Fruit fly (Drosophila melanogaster) whole organism, wandering third instar larva: Measurements from ENCODE around the gene CG15876.

Experiments
- Abd-B ChIP-seq: fragments of >200 bp; optimal IDR thresholded peaks from 2 replicates; lab custom pipeline; 2017; ENCODE audit warnings: missing biosample characterization, missing genetic modification characterization
- CrebA ChIP-seq: fragments of 200-800 bp; sonication (Bioruptor generic); optimal IDR thresholded peaks from 2 replicates; lab custom pipeline; 2016; ENCODE audit warnings: missing biosample characterization, mild to moderate bottlenecking, missing genetic modification characterization, borderline replicate concordance
- Dfd ChIP-seq: fragments of >200 bp; optimal IDR thresholded peaks from 2 replicates; lab custom pipeline; 2017; ENCODE audit warnings: missing biosample characterization, missing genetic modification characterization
- Dif ChIP-seq: fragments of 200-275, 200-300 bp; sonication (Bioruptor generic); optimal IDR thresholded peaks from 2 replicates; lab custom pipeline; 2018; ENCODE audit warnings: missing biosample characterization, missing genetic modification characterization; ENCODE audit not compliant: partially characterized antibody
- GATAd ChIP-seq: sonication (Bioruptor generic); optimal IDR thresholded peaks from 2 replicates; lab custom pipeline; 2016; ENCODE audit warnings: missing biosample characterization, missing genetic modification characterization
- HLH106 ChIP-seq: fragments of 200-800 bp; optimal IDR thresholded peaks from 3 replicates; lab custom pipeline; 2019; ENCODE audit warnings: missing biosample characterization, mild to moderate bottlenecking, missing genetic modification characterization, moderate library complexity
- Hnf4 ChIP-seq: fragments of 200-800 bp; sonication (Bioruptor generic); optimal IDR thresholded peaks from 2 replicates; lab custom pipeline; 2016; ENCODE audit warnings: missing biosample characterization, mild to moderate bottlenecking, missing genetic modification characterization
- Jra ChIP-seq: sonication (Bioruptor generic); optimal IDR thresholded peaks from 2 replicates; lab custom pipeline; 2016; ENCODE audit warnings: missing biosample characterization, missing genetic modification characterization
- Mio ChIP-seq: sonication (Bioruptor generic); optimal IDR thresholded peaks from 2 replicates; lab custom pipeline; 2016; ENCODE audit warnings: missing biosample characterization, missing genetic modification characterization
- N ChIP-seq: fragments of >200 bp; optimal IDR thresholded peaks from 2 replicates; lab custom pipeline; 2018; ENCODE audit warnings: missing biosample characterization, missing external identifiers, missing genetic modification characterization
- OdsH ChIP-seq: fragments of 200-800 bp; sonication (Bioruptor generic); optimal IDR thresholded peaks from 2 replicates; lab custom pipeline; 2016; ENCODE audit warnings: missing biosample characterization, mild to moderate bottlenecking, missing genetic modification characterization
- Sp1 ChIP-seq: fragments of 200-800 bp; sonication (Bioruptor generic); optimal IDR thresholded peaks from 3 replicates; lab custom pipeline; 2019; ENCODE audit warnings: missing biosample characterization, mild to moderate bottlenecking, missing genetic modification characterization, moderate library complexity
- Vsx2 ChIP-seq: fragments of 200-300, 225-300 bp; sonication (Bioruptor generic); optimal IDR thresholded peaks from 2 replicates; lab custom pipeline; 2018; ENCODE audit warnings: missing biosample characterization, missing genetic modification characterization; ENCODE audit not compliant: partially characterized antibody
- br ChIP-seq: fragments of 200-800 bp; sonication (Bioruptor generic); optimal IDR thresholded peaks from 2 replicates; lab custom pipeline; 2016; ENCODE audit warnings: missing biosample characterization, missing genetic modification characterization
- brk ChIP-seq: fragments of 200-800 bp; sonication (Bioruptor generic); optimal IDR thresholded peaks from 2 replicates; lab custom pipeline; 2016; ENCODE audit warnings: missing biosample characterization, mild to moderate bottlenecking, missing genetic modification characterization
- dl ChIP-seq, 2 experiments: fragments of 175-275, 200-275 bp in 1 of 2; fragments of 200-275 bp in 1 of 2; sonication (Bioruptor generic); optimal IDR thresholded peaks; lab custom pipeline; 2018; ENCODE audit warnings: mild to moderate bottlenecking in 2 of 2, missing biosample characterization in 2 of 2, missing genetic modification characterization in 2 of 2, moderate library complexity in 2 of 2; ENCODE audit not compliant: partially characterized antibody in 2 of 2, insufficient read depth in 1 of 2
- dmrt93B ChIP-seq: fragments of 200-800 bp; sonication (Bioruptor generic); optimal IDR thresholded peaks from 2 replicates; lab custom pipeline; 2018; ENCODE audit warnings: missing biosample characterization, mild to moderate bottlenecking, missing genetic modification characterization
- dsf ChIP-seq: sonication (Bioruptor generic); optimal IDR thresholded peaks from 2 replicates; lab custom pipeline; 2016; ENCODE audit warnings: missing biosample characterization, missing genetic modification characterization, borderline replicate concordance
- foxo ChIP-seq, 2 experiments: fragments of 200-800 bp; sonication (Bioruptor generic); optimal IDR thresholded peaks; 2 replicates in 1 of 2; 3 replicates in 1 of 2; lab custom pipeline; 2016 to 2017; ENCODE audit warnings: missing biosample characterization in 2 of 2, missing genetic modification characterization in 2 of 2
- fru ChIP-seq: fragments of 200-800 bp; sonication (Bioruptor generic); optimal IDR thresholded peaks from 3 replicates; lab custom pipeline; 2016; ENCODE audit warnings: missing biosample characterization, mild to moderate bottlenecking, missing genetic modification characterization
- h ChIP-seq: fragments of 200-800 bp; sonication (Bioruptor generic); optimal IDR thresholded peaks from 3 replicates; lab custom pipeline; 2016; ENCODE audit warnings: missing biosample characterization, mild to moderate bottlenecking, missing genetic modification characterization
- jim ChIP-seq: fragments of 175-275, 200-325 bp; sonication (Bioruptor generic); optimal IDR thresholded peaks from 2 replicates; lab custom pipeline; 2016; ENCODE audit warnings: missing biosample characterization, mild to moderate bottlenecking, missing genetic modification characterization
- lola ChIP-seq: fragments of >200 bp; optimal IDR thresholded peaks from 2 replicates; lab custom pipeline; 2017; ENCODE audit warnings: missing biosample characterization, missing genetic modification characterization
- pan ChIP-seq: fragments of >200 bp; optimal IDR thresholded peaks from 2 replicates; lab custom pipeline; 2017
- psq ChIP-seq: fragments of 200-800 bp; sonication (Bioruptor generic); optimal IDR thresholded peaks from 3 replicates; lab custom pipeline; 2017; ENCODE audit warnings: missing biosample characterization, mild to moderate bottlenecking, missing genetic modification characterization, moderate library complexity
- rgr ChIP-seq: fragments of 200-800 bp; sonication (Bioruptor generic); optimal IDR thresholded peaks from 3 replicates; lab custom pipeline; 2016; ENCODE audit warnings: missing biosample characterization, mild to moderate bottlenecking, missing genetic modification characterization
- sage ChIP-seq: fragments of 200-800 bp; sonication (Bioruptor generic); optimal IDR thresholded peaks from 2 replicates; lab custom pipeline; 2016; ENCODE audit warnings: missing biosample characterization, mild to moderate bottlenecking, missing genetic modification characterization
- sv ChIP-seq: fragments of 200-800 bp; sonication (Bioruptor generic); optimal IDR thresholded peaks from 3 replicates; lab custom pipeline; 2016; ENCODE audit warnings: missing biosample characterization, missing genetic modification characterization
- tai ChIP-seq: sonication (Bioruptor generic); optimal IDR thresholded peaks from 2 replicates; lab custom pipeline; 2016; ENCODE audit warnings: missing biosample characterization, missing genetic modification characterization
- woc ChIP-seq: sonication (Bioruptor generic); optimal IDR thresholded peaks from 2 replicates; lab custom pipeline; 2016; ENCODE audit warnings: missing biosample characterization, mild to moderate bottlenecking, missing genetic modification characterization

CG15876 gene

dm6 chr3L:4719743-4720142 is 25.1 kb upstream of the CG15876 start:
- TF ChIP-seq fru (GFP tag; lab: Kevin White, UChicago) (peak; percentile 50), psq (peak; percentile 49), GATAd (GFP tag; lab: Kevin White, UChicago) (no peak)

dm6 chr3L:4709790-4710189 is 15.1 kb upstream of the CG15876 start, which contains the start of gene CG13712:
Gene CG13712 (minus strand): TSS chr3L:4709890.
- TF ChIP-seq GATAd (GFP tag; lab: Kevin White, UChicago) (no peak), Hnf4 (GFP tag; lab: Kevin White, UChicago) (no peak), Jra (no peak), Sp1 (GFP tag; lab: Kevin White, UChicago) (no peak), lola (GFP tag; lab: Kevin White, UChicago) (no peak), CrebA (GFP tag; lab: Kevin White, UChicago) (no peak), jim (GFP tag; lab: Kevin White, UChicago) (no peak), Abd-B (GFP tag; lab: Kevin White, UChicago) (no peak), h (GFP tag; lab: Kevin White, UChicago) (no peak), dsf (GFP tag; lab: Kevin White, UChicago) (no peak), br (no peak), sage (GFP tag; lab: Kevin White, UChicago) (no peak), psq (no peak)

dm6 chr3L:4708536-4708935 is 13.9 kb upstream of the CG15876 start:
- no peak for TF ChIP-seq Hnf4 (GFP tag; lab: Kevin White, UChicago)
- no peak for TF ChIP-seq h (GFP tag; lab: Kevin White, UChicago)
- TF ChIP-seq br: no peak
- TF ChIP-seq pan (lab: Kevin White, UChicago): no peak
- no peak for TF ChIP-seq Dfd
- no peak for TF ChIP-seq Abd-B (GFP tag; lab: Kevin White, UChicago)
- no peak for TF ChIP-seq Vsx2 (GFP tag; lab: Kevin White, UChicago)
- TF ChIP-seq N (GFP tag; lab: Kevin White, UChicago): no peak
- TF ChIP-seq Dif: no peak

dm6 chr3L:4707831-4708230 is 13.2 kb upstream of the CG15876 start:
- TF ChIP-seq Hnf4 (GFP tag; lab: Kevin White, UChicago) (no peak), fru (GFP tag; lab: Kevin White, UChicago) (no peak), Vsx2 (GFP tag; lab: Kevin White, UChicago) (no peak), foxo (GFP tag; optimal IDR thresholded peaks at IDR 0.05; lab: Kevin White, UChicago) (no peak), brk (GFP tag; lab: Kevin White, UChicago) (no peak), N (GFP tag; lab: Kevin White, UChicago) (no peak), Sp1 (GFP tag; lab: Kevin White, UChicago) (no peak), tai (GFP tag; lab: Kevin White, UChicago) (no peak), br (no peak)
- TF ChIP-seq, all 38 proteins: peak for 0

dm6 chr3L:4702003-4702402 is 7.4 kb upstream of the CG15876 start:
- no peak for TF ChIP-seq brk (GFP tag; lab: Kevin White, UChicago)
- no peak for TF ChIP-seq pan (lab: Kevin White, UChicago)
- no peak for TF ChIP-seq Dif
- TF ChIP-seq HLH106: no peak
- no peak for TF ChIP-seq dsf (GFP tag; lab: Kevin White, UChicago)
- TF ChIP-seq sv: no peak
- no peak for TF ChIP-seq Jra
- no peak for TF ChIP-seq rgr (GFP tag; lab: Kevin White, UChicago)
- TF ChIP-seq Mio (GFP tag; lab: Kevin White, UChicago): no peak
- no peak for TF ChIP-seq psq
- no peak for TF ChIP-seq woc (GFP tag; lab: Kevin White, UChicago)
- TF ChIP-seq dl (GFP tag; optimal IDR thresholded peaks at IDR 0.05; lab: Kevin White, UChicago; ENCODE audit: insufficient read depth in 1 of 2, partially characterized antibody in 2 of 2): no peak
- no peak for TF ChIP-seq dmrt93B (GFP tag; lab: Kevin White, UChicago)
- TF ChIP-seq OdsH: no peak
- TF ChIP-seq br: no peak
- TF ChIP-seq Vsx2 (GFP tag; lab: Kevin White, UChicago): no peak
- TF ChIP-seq, all 38 proteins: peak for 0
